Fruit fly (Drosophila melanogaster) whole organism, embryonic: ENCODE data around the gene Unc50.

Experiments
- Bdp1 ChIP-seq: fragments of 200-800 bp; sonication (Bioruptor generic); optimal IDR thresholded peaks from 3 replicates; lab custom pipeline; 2016; ENCODE audit warnings: missing biosample characterization, missing genetic modification characterization
- Bgb ChIP-seq: fragments of 200-800 bp; sonication (Bioruptor generic); IDR thresholded peaks from 2 replicates; pipeline ENCODE4 v1.3.6; 2022; ENCODE audit warnings: missing biosample characterization, missing genetic modification characterization; ENCODE audit not compliant: partially characterized antibody
- CG11504 ChIP-seq: fragments of 200-800 bp; sonication (Bioruptor generic); optimal IDR thresholded peaks from 3 replicates; lab custom pipeline; 2019; ENCODE audit warnings: missing biosample characterization, mild to moderate bottlenecking, missing genetic modification characterization, moderate library complexity
- CG11696 ChIP-seq: fragments of 200-800 bp; sonication (Bioruptor generic); IDR thresholded peaks from 2 replicates; pipeline ENCODE4 v1.3.6; 2022; ENCODE audit warnings: missing biosample characterization, missing genetic modification characterization
- CG13287 ChIP-seq: fragments of 200-800 bp; sonication (Bioruptor generic); IDR thresholded peaks from 2 replicates; pipeline ENCODE4 v1.3.6; 2022; ENCODE audit warnings: missing biosample characterization, missing genetic modification characterization; ENCODE audit not compliant: partially characterized antibody
- CG14860 ChIP-seq: fragments of 200-800 bp; sonication (Bioruptor generic); IDR thresholded peaks from 3 replicates; pipeline ENCODE4 v1.3.6; 2022; ENCODE audit warnings: missing biosample characterization, missing genetic modification characterization; ENCODE audit not compliant: partially characterized antibody
- CG15269 ChIP-seq: fragments of 200-800 bp; sonication (Bioruptor generic); optimal IDR thresholded peaks from 2 replicates; lab custom pipeline; 2018; ENCODE audit warnings: missing biosample characterization, mild to moderate bottlenecking, missing genetic modification characterization, moderate library complexity
- CG16813 ChIP-seq: fragments of 200-800 bp; sonication (Bioruptor generic); IDR thresholded peaks from 3 replicates; pipeline ENCODE4 v1.3.6; 2022; ENCODE audit warnings: missing biosample characterization, missing genetic modification characterization; ENCODE audit not compliant: partially characterized antibody
- CG2116 ChIP-seq: fragments of 200-800 bp; sonication (Bioruptor generic); optimal IDR thresholded peaks from 3 replicates; lab custom pipeline; 2018; ENCODE audit warnings: missing biosample characterization, mild to moderate bottlenecking, missing genetic modification characterization
- CG2129 ChIP-seq: fragments of 200-800 bp; sonication (Bioruptor generic); IDR thresholded peaks from 2 replicates; pipeline ENCODE4 v1.3.6; 2022; ENCODE audit warnings: missing biosample characterization, missing genetic modification characterization; ENCODE audit not compliant: partially characterized antibody
- CG2678 ChIP-seq: fragments of 200-800 bp; sonication (Bioruptor generic); optimal IDR thresholded peaks from 3 replicates; lab custom pipeline; 2019; ENCODE audit warnings: missing biosample characterization, mild to moderate bottlenecking, missing genetic modification characterization, moderate library complexity
- CG34224 ChIP-seq: fragments of 200-800 bp; sonication (Bioruptor generic); IDR thresholded peaks from 3 replicates; pipeline ENCODE4 v1.3.6; 2022; ENCODE audit warnings: missing biosample characterization, missing genetic modification characterization; ENCODE audit not compliant: partially characterized antibody
- CG42726 ChIP-seq: fragments of 200-800 bp; sonication (Bioruptor generic); IDR thresholded peaks from 2 replicates; pipeline ENCODE4 v1.3.6; 2022; ENCODE audit warnings: missing biosample characterization, missing genetic modification characterization; ENCODE audit not compliant: partially characterized antibody
- CG6791 ChIP-seq: fragments of 200-800 bp; sonication (Bioruptor generic); IDR thresholded peaks from 3 replicates; pipeline ENCODE4 v1.3.6; 2022; ENCODE audit warnings: missing biosample characterization, missing genetic modification characterization; ENCODE audit not compliant: partially characterized antibody
- CG7745 ChIP-seq: fragments of 200-800 bp; sonication (Bioruptor generic); optimal IDR thresholded peaks from 2 replicates; lab custom pipeline; 2018; ENCODE audit warnings: missing biosample characterization, mild to moderate bottlenecking, missing genetic modification characterization, moderate library complexity
- Dll ChIP-seq: fragments of 200-800 bp; sonication (Bioruptor generic); IDR thresholded peaks from 4 replicates; pipeline ENCODE4 v1.3.6; 2022; ENCODE audit warnings: missing biosample characterization, missing genetic modification characterization; ENCODE audit not compliant: partially characterized antibody
- E2f1 ChIP-seq: fragments of 200-800 bp; sonication (Bioruptor generic); IDR thresholded peaks from 2 replicates; pipeline ENCODE4 v1.3.6; 2022; ENCODE audit warnings: missing biosample characterization, missing genetic modification characterization
- HLH4C ChIP-seq: fragments of 200-800 bp; sonication (Bioruptor generic); IDR thresholded peaks from 3 replicates; pipeline ENCODE4 v1.3.6; 2022; ENCODE audit warnings: missing biosample characterization, missing genetic modification characterization; ENCODE audit not compliant: partially characterized antibody
- HmgD ChIP-seq: fragments of 200-800 bp; sonication (Bioruptor generic); optimal IDR thresholded peaks from 3 replicates; lab custom pipeline; 2016; ENCODE audit warnings: missing biosample characterization, missing genetic modification characterization
- Med ChIP-seq: fragments of 200-800 bp; sonication (Bioruptor generic); peaks from one replicate; lab custom pipeline; 2016; ENCODE audit warnings: missing biosample characterization, missing genetic modification characterization, mild to moderate bottlenecking, inconsistent platforms, moderate library complexity
- Meics ChIP-seq: fragments of 200-800 bp; sonication (Bioruptor generic); optimal IDR thresholded peaks from 2 replicates; lab custom pipeline; 2017; ENCODE audit warnings: missing biosample characterization, mild to moderate bottlenecking, missing genetic modification characterization
- Opbp ChIP-seq: fragments of 200-800 bp; sonication (Bioruptor generic); IDR thresholded peaks from 3 replicates; pipeline ENCODE4 v1.3.6; 2022; ENCODE audit warnings: missing biosample characterization, missing genetic modification characterization; ENCODE audit not compliant: partially characterized antibody
- Scr ChIP-seq: fragments of 200-800 bp; sonication (Bioruptor generic); IDR thresholded peaks from 2 replicates; pipeline ENCODE4 v1.3.6; 2022; ENCODE audit warnings: missing biosample characterization, missing genetic modification characterization; ENCODE audit not compliant: partially characterized antibody
- Ssrp ChIP-seq: fragments of 200-800 bp; sonication (Bioruptor generic); optimal IDR thresholded peaks from 2 replicates; lab custom pipeline; 2018; ENCODE audit warnings: missing biosample characterization, mild to moderate bottlenecking, missing genetic modification characterization, moderate library complexity
- Vsx1 ChIP-seq: fragments of 200-800 bp; sonication (Bioruptor generic); optimal IDR thresholded peaks from 2 replicates; lab custom pipeline; 2017; ENCODE audit warnings: missing biosample characterization, mild to moderate bottlenecking, missing genetic modification characterization, missing genetic modification reagents
- amos ChIP-seq: fragments of 200-800 bp; sonication (Bioruptor generic); IDR thresholded peaks from 2 replicates; pipeline ENCODE4 v1.3.6; 2022; ENCODE audit warnings: missing biosample characterization, missing genetic modification characterization; ENCODE audit not compliant: partially characterized antibody
- ato ChIP-seq: fragments of 200-800 bp; sonication (Bioruptor generic); IDR thresholded peaks from 2 replicates; pipeline ENCODE4 v1.3.6; 2022; ENCODE audit warnings: missing biosample characterization, missing genetic modification characterization; ENCODE audit not compliant: partially characterized antibody
- bbx ChIP-seq: fragments of 200-800 bp; sonication (Bioruptor generic); IDR thresholded peaks from 2 replicates; pipeline ENCODE4 v1.3.6; 2022; ENCODE audit warnings: missing biosample characterization, missing genetic modification characterization; ENCODE audit not compliant: partially characterized antibody
- chinmo ChIP-seq: fragments of 200-800 bp; sonication (Bioruptor generic); IDR thresholded peaks from 4 replicates; pipeline ENCODE4 v1.3.6; 2022; ENCODE audit warnings: missing biosample characterization, missing genetic modification characterization; ENCODE audit not compliant: partially characterized antibody
- crc ChIP-seq: fragments of 200-800 bp; sonication (Bioruptor generic); optimal IDR thresholded peaks from 2 replicates; lab custom pipeline; 2016; ENCODE audit warnings: missing biosample characterization, missing genetic modification characterization
- crp ChIP-seq, 2 experiments: fragments of 200-800 bp; sonication (Bioruptor generic); optimal IDR thresholded peaks; 2 replicates in 1 of 2; 3 replicates in 1 of 2; lab custom pipeline; 2017; ENCODE audit warnings: missing biosample characterization in 2 of 2, missing genetic modification characterization in 2 of 2, mild to moderate bottlenecking in 1 of 2, moderate library complexity in 1 of 2
- dmrt99B ChIP-seq: fragments of 200-800 bp; sonication (Bioruptor generic); optimal IDR thresholded peaks from 2 replicates; lab custom pipeline; 2018; ENCODE audit warnings: missing biosample characterization, mild to moderate bottlenecking, missing genetic modification characterization, moderate library complexity
- eve ChIP-seq, 2 experiments: fragments of >200 bp; optimal IDR thresholded peaks; 2 replicates each; lab custom pipeline; 2017; ENCODE audit warnings: missing biosample characterization in 2 of 2, missing genetic modification characterization in 2 of 2
- exex ChIP-seq: fragments of 200-800 bp; sonication (Bioruptor generic); optimal IDR thresholded peaks from 4 replicates; lab custom pipeline; 2018; ENCODE audit warnings: missing biosample characterization, mild to moderate bottlenecking, missing genetic modification characterization, moderate library complexity
- fd64A ChIP-seq: fragments of 200-800 bp; sonication (Bioruptor generic); optimal IDR thresholded peaks from 3 replicates; lab custom pipeline; 2018; ENCODE audit warnings: missing biosample characterization, mild to moderate bottlenecking, missing genetic modification characterization
- gem ChIP-seq: fragments of 200-800 bp; sonication (Bioruptor generic); optimal IDR thresholded peaks from 2 replicates; lab custom pipeline; 2019; ENCODE audit warnings: missing biosample characterization, mild to moderate bottlenecking, missing genetic modification characterization, moderate library complexity
- grau ChIP-seq: fragments of 200-800 bp; optimal IDR thresholded peaks from 3 replicates; lab custom pipeline; 2019; ENCODE audit warnings: missing biosample characterization, mild to moderate bottlenecking, missing genetic modification characterization, moderate library complexity
- grn ChIP-seq: fragments of 200-800 bp; sonication (Bioruptor generic); optimal IDR thresholded peaks from 3 replicates; lab custom pipeline; 2017; ENCODE audit warnings: missing biosample characterization, missing genetic modification characterization
- hb ChIP-seq: fragments of 200-800 bp; sonication (Bioruptor generic); IDR thresholded peaks from 3 replicates; pipeline ENCODE4 v1.3.6; 2022; ENCODE audit warnings: missing biosample characterization, missing genetic modification characterization; ENCODE audit not compliant: partially characterized antibody
- knrl ChIP-seq: fragments of 200-800 bp; sonication (Bioruptor generic); IDR thresholded peaks from 3 replicates; pipeline ENCODE4 v1.3.6; 2022; ENCODE audit warnings: missing biosample characterization, missing genetic modification characterization; ENCODE audit not compliant: partially characterized antibody
- lola ChIP-seq, 3 experiments: fragments of >200 bp in 2 of 3; fragments of 200-800 bp in 1 of 3; sonication (Bioruptor generic) in 1 of 3; optimal IDR thresholded peaks; 2 replicates each; lab custom pipeline; 2017 to 2019; ENCODE audit warnings: missing biosample characterization in 3 of 3, missing genetic modification characterization in 3 of 3, mild to moderate bottlenecking in 1 of 3, moderate library complexity in 1 of 3
- sens ChIP-seq: fragments of 200-800 bp; sonication (Bioruptor generic); peaks from one replicate; lab custom pipeline; 2016; ENCODE audit warnings: missing biosample characterization, missing genetic modification characterization
- sens-2 ChIP-seq: fragments of 200-800 bp; sonication (Bioruptor generic); IDR thresholded peaks from 2 replicates; pipeline ENCODE4 v1.3.6; 2022; ENCODE audit warnings: missing biosample characterization, missing genetic modification characterization
- sob ChIP-seq: fragments of 200-800 bp; sonication (Bioruptor generic); IDR thresholded peaks from 2 replicates; pipeline ENCODE4 v1.3.6; 2022; ENCODE audit warnings: missing biosample characterization, missing genetic modification characterization
- sr ChIP-seq: fragments of 200-800 bp; sonication (Bioruptor generic); IDR thresholded peaks from 3 replicates; pipeline ENCODE4 v1.3.6; 2022; ENCODE audit warnings: missing biosample characterization, missing genetic modification characterization
- sug ChIP-seq: fragments of 200-800 bp; optimal IDR thresholded peaks from 2 replicates; lab custom pipeline; 2019; ENCODE audit warnings: missing biosample characterization, mild to moderate bottlenecking, missing genetic modification characterization, moderate library complexity

Unc50 gene

dm6 chr3R:8642376-8642966 is 33.9 kb downstream of the Unc50 start:
- TF ChIP-seq CG42726 (GFP tag; lab: Robert Waterston, UW) (peak; percentile 42; the same call in 1 of the 2 replicates), Vsx1 (GFP tag; lab: Kevin White, UChicago) (peak; percentile 17), sens-2 (GFP tag; lab: Robert Waterston, UW) (0 out of 2 replicates have a peak, but pooled peaks have one; percentile 16), CG6791 (GFP tag; lab: Robert Waterston, UW) (peak; percentile 76), chinmo (GFP tag; lab: Robert Waterston, UW) (0 out of 4 replicates have a peak, but pooled peaks have one; percentile 17), sr (GFP tag; lab: Robert Waterston, UW) (no peak), CG11504 (tag; lab: Kevin White, UChicago) (peak; percentile 13), CG2129 (GFP tag; lab: Robert Waterston, UW) (0 out of 2 replicates have a peak, but pooled peaks have one; percentile 25), sens (GFP tag; lab: Kevin White, UChicago) (peak; percentile 62), eve (GFP tag; optimal IDR thresholded peaks at IDR 0.05; lab: Kevin White, UChicago) (peak in 1 of 2 experiments; percentile 40), Ssrp (tag; lab: Kevin White, UChicago) (no peak), Dll (GFP tag; lab: Robert Waterston, UW) (peak; percentile 52; the same call in 1 of the 4 replicates), Meics (GFP tag; lab: Kevin White, UChicago) (no peak), Opbp (GFP tag; lab: Robert Waterston, UW) (peak; percentile 52), HmgD (GFP tag; lab: Kevin White, UChicago) (no peak), bbx (peak; percentile 70), dmrt99B (tag; lab: Kevin White, UChicago) (no peak), CG34224 (GFP tag; lab: Robert Waterston, UW) (peak; percentile 63; the same call in 2 of the 3 replicates), Scr (GFP tag; lab: Robert Waterston, UW) (peak; percentile 65), fd64A (GFP tag; lab: Kevin White, UChicago) (no peak), CG14860 (peak; percentile 56; the same call in 2 of the 3 replicates), grau (no peak), crp (GFP tag; optimal IDR thresholded peaks at IDR 0.05; lab: Kevin White, UChicago) (no peak), CG13287 (GFP tag; lab: Robert Waterston, UW) (peak; percentile 22; the same call in 1 of the 2 replicates), sug (peak; percentile 97), CG11696 (GFP tag; lab: Robert Waterston, UW) (no peak), grn (peak; percentile 80), CG15269 (tag; lab: Kevin White, UChicago) (no peak), Bgb (peak; percentile 57), amos (peak; percentile 73), ato (GFP tag; lab: Robert Waterston, UW) (peak; percentile 51; the same call in 1 of the 2 replicates), Bdp1 (peak; percentile 98), Med (GFP tag; lab: Kevin White, UChicago) (peak; percentile 32), CG7745 (peak; percentile 51), exex (peak; percentile 75), crc (GFP tag; lab: Kevin White, UChicago) (no peak), HLH4C (GFP tag; lab: Robert Waterston, UW) (peak; percentile 58), lola (GFP tag; optimal IDR thresholded peaks at IDR 0.05; lab: Kevin White, UChicago) (no peak), CG2678 (tag; lab: Kevin White, UChicago) (peak; percentile 9), gem (tag; lab: Kevin White, UChicago) (peak; percentile 6), CG16813 (GFP tag; lab: Robert Waterston, UW) (peak; percentile 68), sob (no peak), hb (GFP tag; lab: Robert Waterston, UW) (peak; percentile 72), knrl (GFP tag; lab: Robert Waterston, UW) (peak; percentile 49; the same call in 2 of the 3 replicates), E2f1 (no peak), CG2116 (no peak)
